Worm (Caenorhabditis elegans) whole organism, L1 larva: ENCODE measurements around the gene let-716.

ENCODE experiments used
- C16A3.4 ChIP-seq: fragments of 150-350 bp; optimal IDR thresholded peaks from 2 replicates; lab custom pipeline; 2014; ENCODE audit warnings: missing biosample characterization, missing genetic modification characterization
- F16B12.6 ChIP-seq: fragments of 150-350 bp; optimal IDR thresholded peaks from 2 replicates; lab custom pipeline; 2014; ENCODE audit warnings: missing biosample characterization, missing genetic modification characterization
- Y116A8C.19 ChIP-seq: sonication (generic microtip); optimal IDR thresholded peaks from 2 replicates; lab custom pipeline; 2016; ENCODE audit warnings: missing compliant biosample characterization, missing genetic modification characterization, borderline replicate concordance
- alr-1 ChIP-seq: fragments of 200-800 bp; sonication (Bioruptor generic); optimal IDR thresholded peaks from 2 replicates; lab custom pipeline; 2018; ENCODE audit warnings: borderline replicate concordance, mild to moderate bottlenecking, missing genetic modification characterization, missing compliant biosample characterization
- blmp-1 ChIP-seq: fragments of 150-350 bp; optimal IDR thresholded peaks from 2 replicates; lab custom pipeline; 2014; ENCODE audit warnings: missing biosample characterization, missing genetic modification characterization
- ceh-88 ChIP-seq: fragments of 200-800 bp; sonication (Bioruptor generic); IDR thresholded peaks from 2 replicates; pipeline ENCODE4 v1.3.6; 2022; ENCODE audit warnings: missing genetic modification characterization, missing compliant biosample characterization
- ceh-90 ChIP-seq: sonication (generic microtip); optimal IDR thresholded peaks from 2 replicates; lab custom pipeline; 2016; ENCODE audit warnings: missing genetic modification characterization, missing compliant biosample characterization
- ces-1 ChIP-seq: fragments of 150-350 bp; optimal IDR thresholded peaks from 2 replicates; lab custom pipeline; 2014; ENCODE audit warnings: missing biosample characterization, missing genetic modification reagents, missing genetic modification characterization
- dsc-1 ChIP-seq: sonication (generic microtip); optimal IDR thresholded peaks from 2 replicates; lab custom pipeline; 2016; ENCODE audit warnings: mild to moderate bottlenecking, missing genetic modification characterization, missing compliant biosample characterization
- efl-1 ChIP-seq, 4 experiments: fragments of 150-350 bp; optimal IDR thresholded peaks in 3 of 4; peaks in 1 of 4; 1 replicate in 1 of 4; 2 replicates in 3 of 4; lab custom pipeline; 2014; ENCODE audit warnings: missing biosample characterization in 2 of 4, missing genetic modification characterization in 2 of 4, missing genetic modification reagents in 2 of 4
- egl-13 ChIP-seq: sonication (generic microtip); optimal IDR thresholded peaks from 2 replicates; lab custom pipeline; 2016; ENCODE audit warnings: missing genotype, missing genetic modification reagents, missing genetic modification characterization, missing compliant biosample characterization
- egl-27 ChIP-seq, 2 experiments: fragments of 150-350 bp in 1 of 2; sonication (generic microtip); optimal IDR thresholded peaks; 3 replicates each; lab custom pipeline; 2017 to 2018; ENCODE audit warnings: missing biosample characterization in 2 of 2, missing genetic modification characterization in 2 of 2, missing genetic modification reagents in 2 of 2
- elt-2 ChIP-seq: sonication (generic microtip); optimal IDR thresholded peaks from 2 replicates; lab custom pipeline; 2016; ENCODE audit warnings: missing genetic modification characterization, mild to moderate bottlenecking, inconsistent platforms, missing compliant biosample characterization, missing genetic modification reagents
- elt-3 ChIP-seq, 6 experiments: fragments of 150-350 bp in 1 of 6; sonication (generic microtip); optimal IDR thresholded peaks; 2 replicates each; lab custom pipeline; 2017 to 2018; ENCODE audit warnings: missing biosample characterization in 6 of 6, missing genetic modification characterization in 6 of 6, inconsistent platforms in 1 of 6
- hlh-17 ChIP-seq: fragments of 200-800 bp; sonication (Bioruptor generic); optimal IDR thresholded peaks from 2 replicates; lab custom pipeline; 2018; ENCODE audit warnings: missing genetic modification characterization, mild to moderate bottlenecking, missing compliant biosample characterization, moderate library complexity, borderline replicate concordance
- lin-13 ChIP-seq: fragments of 150-350 bp; optimal IDR thresholded peaks from 2 replicates; lab custom pipeline; 2014; ENCODE audit warnings: missing biosample characterization, missing genetic modification reagents, missing genetic modification characterization
- lin-14 ChIP-seq: fragments of 200-800 bp; sonication (Bioruptor generic); optimal IDR thresholded peaks from 2 replicates; lab custom pipeline; 2018; ENCODE audit warnings: mild to moderate bottlenecking, missing genetic modification characterization, moderate library complexity, missing compliant biosample characterization
- lsy-2 ChIP-seq, 2 experiments: fragments of 150-350 bp; optimal IDR thresholded peaks; 2 replicates each; lab custom pipeline; 2014; ENCODE audit warnings: missing biosample characterization in 2 of 2, missing genetic modification characterization in 2 of 2
- mab-9 ChIP-seq: fragments of 200-800 bp; sonication (Bioruptor generic); IDR thresholded peaks from 2 replicates; pipeline ENCODE4 v1.3.6; 2022; ENCODE audit warnings: missing genetic modification reagents, missing genetic modification characterization, missing compliant biosample characterization
- nhr-20 ChIP-seq: sonication (generic microtip); optimal IDR thresholded peaks from 2 replicates; lab custom pipeline; 2016; ENCODE audit warnings: mild to moderate bottlenecking, missing genetic modification characterization, missing compliant biosample characterization
- nhr-71 ChIP-seq: sonication (generic microtip); optimal IDR thresholded peaks from 2 replicates; lab custom pipeline; 2016; ENCODE audit warnings: mild to moderate bottlenecking, missing genetic modification characterization, moderate library complexity, missing compliant biosample characterization
- nhr-77 ChIP-seq: fragments of 150-350 bp; optimal IDR thresholded peaks from 2 replicates; lab custom pipeline; 2014; ENCODE audit warnings: missing biosample characterization, missing genetic modification characterization
- nhr-84 ChIP-seq: sonication (generic microtip); optimal IDR thresholded peaks from 2 replicates; lab custom pipeline; 2017; ENCODE audit warnings: missing biosample characterization, missing genetic modification characterization
- nhr-85 ChIP-seq: sonication (generic microtip); peaks from one replicate; lab custom pipeline; 2016; ENCODE audit warnings: missing genetic modification characterization, inconsistent platforms, missing compliant biosample characterization
- pag-3 ChIP-seq: sonication (generic microtip); optimal IDR thresholded peaks from 2 replicates; lab custom pipeline; 2017; ENCODE audit warnings: missing genetic modification characterization, mild to moderate bottlenecking, missing compliant biosample characterization, antibody characterized with exemption, borderline replicate concordance; ENCODE audit not compliant: insufficient read depth
- pax-3 ChIP-seq: fragments of 200-800 bp; sonication (Bioruptor generic); optimal IDR thresholded peaks from 2 replicates; lab custom pipeline; 2018; ENCODE audit warnings: mild to moderate bottlenecking, missing genetic modification characterization, moderate library complexity, missing compliant biosample characterization
- skn-1 ChIP-seq: fragments of 150-350 bp; optimal IDR thresholded peaks from 2 replicates; lab custom pipeline; 2014; ENCODE audit warnings: missing biosample characterization, missing genetic modification characterization
- snu-23 ChIP-seq: sonication (generic microtip); optimal IDR thresholded peaks from 2 replicates; lab custom pipeline; 2016; ENCODE audit warnings: missing genetic modification characterization, missing compliant biosample characterization
- sup-37 ChIP-seq: fragments of 200-800 bp; sonication (Bioruptor generic); optimal IDR thresholded peaks from 2 replicates; lab custom pipeline; 2018; ENCODE audit warnings: mild to moderate bottlenecking, missing genetic modification characterization, missing compliant biosample characterization
- tbx-2 ChIP-seq: sonication (generic microtip); optimal IDR thresholded peaks from 2 replicates; lab custom pipeline; 2016; ENCODE audit warnings: missing genetic modification characterization, missing compliant biosample characterization
- tlp-1 ChIP-seq: fragments of 150-350 bp; optimal IDR thresholded peaks from 2 replicates; lab custom pipeline; 2014; ENCODE audit warnings: missing biosample characterization, missing genetic modification characterization
- unc-62 ChIP-seq: fragments of 150-350 bp; optimal IDR thresholded peaks from 2 replicates; lab custom pipeline; 2014; ENCODE audit warnings: missing biosample characterization, missing genetic modification reagents, missing genetic modification characterization
- unc-98 ChIP-seq: fragments of 200-800 bp; sonication (Bioruptor generic); IDR thresholded peaks from 2 replicates; pipeline ENCODE4 v1.3.6; 2022; ENCODE audit warnings: missing genetic modification characterization, missing compliant biosample characterization
- vab-15 ChIP-seq: sonication (generic microtip); optimal IDR thresholded peaks from 2 replicates; lab custom pipeline; 2017; ENCODE audit warnings: missing genotype, mild to moderate bottlenecking, missing genetic modification characterization, missing compliant biosample characterization
- zip-4 ChIP-seq: fragments of 200-800 bp; sonication (Bioruptor generic); optimal IDR thresholded peaks from 2 replicates; lab custom pipeline; 2018; ENCODE audit warnings: mild to moderate bottlenecking, missing genetic modification characterization, moderate library complexity, missing compliant biosample characterization

Gene let-716

ce11 chrIII:6415306-6415973, 32.1 kb downstream of the let-716 start, which contains the start of gene nas-4 (continued):
- TF ChIP-seq nhr-20, result peak; percentile 5
- peak; percentile 42 for TF ChIP-seq snu-23 (GFP tag; lab: Kevin White, UChicago)
- TF ChIP-seq egl-27 (tag; optimal IDR thresholded peaks at IDR 0.05; lab: Kevin White, UChicago), result no peak
- TF ChIP-seq nhr-71 (tag; lab: Kevin White, UChicago), result peak; percentile 45
- TF ChIP-seq nhr-84 (tag; lab: Kevin White, UChicago), result no peak
- no peak for TF ChIP-seq pax-3 (tag; lab: Kevin White, UChicago)
- no peak for TF ChIP-seq lsy-2 (tag; optimal IDR thresholded peaks at IDR 0.05; lab: Kevin White, UChicago)
- TF ChIP-seq tbx-2 (tag; lab: Kevin White, UChicago), result peak; percentile 27
- TF ChIP-seq C16A3.4 (tag; lab: Kevin White, UChicago), result no peak
- peak; percentile 7 for TF ChIP-seq dsc-1
- TF ChIP-seq mab-9 (GFP tag; lab: Robert Waterston, UW), result no peak
- no peak for TF ChIP-seq nhr-77
- TF ChIP-seq ceh-88 (GFP tag; lab: Robert Waterston, UW), result no peak
- TF ChIP-seq lin-13, result no peak
- TF ChIP-seq skn-1 (tag; lab: Kevin White, UChicago), result no peak
- no peak for TF ChIP-seq ces-1 (GFP tag; lab: Kevin White, UChicago)
- TF ChIP-seq blmp-1 (tag; lab: Kevin White, UChicago), result no peak

ce11 chrIII:6418254-6418653, 34.9 kb downstream of the let-716 start:
- TF ChIP-seq efl-1 (optimal IDR thresholded peaks at IDR 0.05; lab: Kevin White, UChicago) (no peak), efl-1 (GFP tag; optimal IDR thresholded peaks at IDR 0.05 in 1 of 2; lab: Kevin White, UChicago) (no peak), nhr-85 (tag; lab: Kevin White, UChicago) (peak; percentile 75)

- no peak for TF ChIP-seq sup-37 (GFP tag; lab: Kevin White, UChicago)
- TF ChIP-seq alr-1 (tag; lab: Kevin White, UChicago), result no peak
- TF ChIP-seq egl-13 (tag; lab: Kevin White, UChicago), result no peak
- no peak for TF ChIP-seq unc-62 (GFP tag; lab: Kevin White, UChicago)
- TF ChIP-seq zip-4 (GFP tag; lab: Kevin White, UChicago), result no peak
- TF ChIP-seq vab-15 (tag; lab: Kevin White, UChicago), result no peak
- no peak for TF ChIP-seq nhr-84 (tag; lab: Kevin White, UChicago)
- no peak for TF ChIP-seq tlp-1 (tag; lab: Kevin White, UChicago)
- peak; percentile 62 for TF ChIP-seq lin-14 (GFP tag; lab: Kevin White, UChicago)
- TF ChIP-seq pag-3 (tag; lab: Kevin White, UChicago), result no peak
- no peak for TF ChIP-seq Y116A8C.19 (tag; lab: Kevin White, UChicago)
- TF ChIP-seq elt-3 (tag; optimal IDR thresholded peaks at IDR 0.05; lab: Kevin White, UChicago), result peak in 1 of 6 experiments; percentile 18
- TF ChIP-seq unc-98 (GFP tag; lab: Robert Waterston, UW), result no peak
- no peak for TF ChIP-seq hlh-17 (GFP tag; lab: Kevin White, UChicago)
- peak; percentile 84 for TF ChIP-seq nhr-85 (tag; lab: Kevin White, UChicago)
- TF ChIP-seq blmp-1 (tag; lab: Kevin White, UChicago), result peak; percentile 46
- TF ChIP-seq snu-23 (GFP tag; lab: Kevin White, UChicago), result no peak
- no peak for TF ChIP-seq elt-2 (tag; lab: Kevin White, UChicago)
- TF ChIP-seq F16B12.6 (tag; lab: Kevin White, UChicago), result no peak
- TF ChIP-seq ceh-90 (tag; lab: Kevin White, UChicago), result no peak
- peak; percentile 37 for TF ChIP-seq nhr-71 (tag; lab: Kevin White, UChicago)
- TF ChIP-seq efl-1 (optimal IDR thresholded peaks at IDR 0.05; lab: Kevin White, UChicago), result no peak
- peak in 1 of 2 experiments; percentile 51 for TF ChIP-seq efl-1 (GFP tag; optimal IDR thresholded peaks at IDR 0.05 in 1 of 2; lab: Kevin White, UChicago)
- TF ChIP-seq nhr-20, result peak; percentile 3
Measured at ce11 chrIII:6419409-6419944, 36.1 kb downstream of the let-716 start, which contains the start of gene atgl-1. TSS of gene atgl-1 (minus strand) at chrIII:6419459.
